Fruit fly (Drosophila melanogaster) whole organism, embryonic: ENCODE results near the gene CG6830.

Source experiments
- ATbp ChIP-seq: fragments of 200-800 bp; sonication (Bioruptor generic); optimal IDR thresholded peaks from 2 replicates; lab custom pipeline; 2017; ENCODE audit warnings: missing biosample characterization, mild to moderate bottlenecking, missing genetic modification characterization, missing genetic modification reagents
- BEAF-32 ChIP-seq: fragments of 200-800 bp; sonication (Bioruptor generic); optimal IDR thresholded peaks from 3 replicates; lab custom pipeline; 2017; ENCODE audit warnings: missing biosample characterization, missing genetic modification characterization, mild to moderate bottlenecking, moderate library complexity, missing genetic modification reagents
- CG11504 ChIP-seq: fragments of 200-800 bp; sonication (Bioruptor generic); optimal IDR thresholded peaks from 3 replicates; lab custom pipeline; 2019; ENCODE audit warnings: missing biosample characterization, mild to moderate bottlenecking, missing genetic modification characterization, moderate library complexity
- CG11695 ChIP-seq: fragments of 200-800 bp; sonication (Bioruptor generic); IDR thresholded peaks from 3 replicates; pipeline ENCODE4 v1.3.6; 2022; ENCODE audit warnings: missing biosample characterization, missing genetic modification characterization
- CG12391 ChIP-seq: fragments of 200-800 bp; sonication (Bioruptor generic); optimal IDR thresholded peaks from 3 replicates; lab custom pipeline; 2018; ENCODE audit warnings: missing biosample characterization, mild to moderate bottlenecking, missing genetic modification characterization, moderate library complexity
- CG13287 ChIP-seq: fragments of 200-800 bp; sonication (Bioruptor generic); IDR thresholded peaks from 2 replicates; pipeline ENCODE4 v1.3.6; 2022; ENCODE audit warnings: missing biosample characterization, missing genetic modification characterization; ENCODE audit not compliant: partially characterized antibody
- CG17328 ChIP-seq: fragments of 200-800 bp; sonication (Bioruptor generic); IDR thresholded peaks from 2 replicates; pipeline ENCODE4 v1.3.6; 2022; ENCODE audit warnings: missing biosample characterization, missing genetic modification characterization
- CG2129 ChIP-seq: fragments of 200-800 bp; sonication (Bioruptor generic); IDR thresholded peaks from 2 replicates; pipeline ENCODE4 v1.3.6; 2022; ENCODE audit warnings: missing biosample characterization, missing genetic modification characterization; ENCODE audit not compliant: partially characterized antibody
- CG31365 ChIP-seq: fragments of 200-800 bp; sonication (Bioruptor generic); optimal IDR thresholded peaks from 2 replicates; lab custom pipeline; 2018; ENCODE audit warnings: missing biosample characterization, mild to moderate bottlenecking, missing genetic modification characterization
- CG32767 ChIP-seq: fragments of 200-800 bp; sonication (Bioruptor generic); IDR thresholded peaks from 2 replicates; pipeline ENCODE4 v1.3.6; 2022; ENCODE audit warnings: missing biosample characterization, missing genetic modification characterization
- CG33213 ChIP-seq: fragments of 200-800 bp; sonication (Bioruptor generic); optimal IDR thresholded peaks from 3 replicates; lab custom pipeline; 2016; ENCODE audit warnings: missing biosample characterization, missing genetic modification characterization
- CG6272 ChIP-seq: fragments of 200-800 bp; sonication (Bioruptor generic); IDR thresholded peaks from 2 replicates; pipeline ENCODE4 v1.3.6; 2022; ENCODE audit warnings: missing biosample characterization, missing genetic modification characterization
- CG7928 ChIP-seq: fragments of 200-800 bp; sonication (Bioruptor generic); optimal IDR thresholded peaks from 2 replicates; lab custom pipeline; 2017; ENCODE audit warnings: missing biosample characterization, mild to moderate bottlenecking, missing genetic modification characterization
- CG8359 ChIP-seq: fragments of 200-800 bp; sonication (Bioruptor generic); optimal IDR thresholded peaks from 2 replicates; lab custom pipeline; 2017; ENCODE audit warnings: missing biosample characterization, mild to moderate bottlenecking, missing genetic modification characterization, borderline replicate concordance
- CG8478 ChIP-seq: fragments of >200 bp; optimal IDR thresholded peaks from 2 replicates; lab custom pipeline; 2018
- CG9437 ChIP-seq: fragments of 200-800 bp; sonication (Bioruptor generic); optimal IDR thresholded peaks from 2 replicates; lab custom pipeline; 2018; ENCODE audit warnings: missing biosample characterization, mild to moderate bottlenecking, missing genetic modification characterization
- CG9817 ChIP-seq: fragments of 200-800 bp; sonication (Bioruptor generic); optimal IDR thresholded peaks from 2 replicates; lab custom pipeline; 2018; ENCODE audit warnings: missing biosample characterization, mild to moderate bottlenecking, missing genetic modification characterization, moderate library complexity
- CG9932 ChIP-seq: fragments of 200-800 bp; sonication (Bioruptor generic); IDR thresholded peaks from 2 replicates; pipeline ENCODE4 v1.3.6; 2022; ENCODE audit warnings: missing biosample characterization, missing genetic modification characterization
- Dref ChIP-seq: fragments of 200-800 bp; sonication (Bioruptor generic); IDR thresholded peaks from 2 replicates; pipeline ENCODE4 v1.3.6; 2022; ENCODE audit warnings: missing biosample characterization, missing genetic modification characterization
- Fer3 ChIP-seq: fragments of 200-800 bp; sonication (Bioruptor generic); optimal IDR thresholded peaks from 2 replicates; lab custom pipeline; 2018; ENCODE audit warnings: missing biosample characterization, mild to moderate bottlenecking, missing genetic modification characterization, moderate library complexity
- H15 ChIP-seq: fragments of 200-800 bp; sonication (Bioruptor generic); IDR thresholded peaks from 3 replicates; pipeline ENCODE4 v1.3.6; 2022; ENCODE audit warnings: missing biosample characterization, missing genetic modification characterization
- H2.0 ChIP-seq: fragments of 200-800 bp; sonication (Bioruptor generic); IDR thresholded peaks from 2 replicates; pipeline ENCODE4 v1.3.6; 2022; ENCODE audit warnings: missing biosample characterization, missing genetic modification characterization
- HLH3B ChIP-seq: fragments of 200-800 bp; sonication (Bioruptor generic); IDR thresholded peaks from 2 replicates; pipeline ENCODE4 v1.3.6; 2022; ENCODE audit warnings: missing biosample characterization, missing genetic modification characterization
- Hr78 ChIP-seq, 2 experiments: fragments of 200-800 bp in 1 of 2; fragments of >200 bp in 1 of 2; sonication (Bioruptor generic) in 1 of 2; optimal IDR thresholded peaks; 2 replicates each; lab custom pipeline; 2017 to 2019; ENCODE audit warnings: missing biosample characterization in 2 of 2, missing genetic modification characterization in 2 of 2, mild to moderate bottlenecking in 1 of 2, moderate library complexity in 1 of 2
- Lpt ChIP-seq: fragments of >200 bp; optimal IDR thresholded peaks from 2 replicates; lab custom pipeline; 2018; ENCODE audit warnings: missing biosample characterization, missing genetic modification characterization
- MBD-R2 ChIP-seq: fragments of 200-800 bp; sonication (Bioruptor generic); IDR thresholded peaks from 2 replicates; pipeline ENCODE4 v1.3.6; 2022; ENCODE audit warnings: missing biosample characterization, missing genetic modification characterization
- NfI ChIP-seq: fragments of 200-800 bp; sonication (Bioruptor generic); optimal IDR thresholded peaks from 3 replicates; lab custom pipeline; 2018; ENCODE audit warnings: missing biosample characterization, mild to moderate bottlenecking, missing genetic modification characterization, moderate library complexity
- Rfx ChIP-seq: fragments of 200-800 bp; sonication (Bioruptor generic); IDR thresholded peaks from 2 replicates; pipeline ENCODE4 v1.3.6; 2022; ENCODE audit warnings: missing biosample characterization, missing genetic modification characterization
- Six4 ChIP-seq: fragments of 200-800 bp; sonication (Bioruptor generic); optimal IDR thresholded peaks from 2 replicates; lab custom pipeline; 2016; ENCODE audit warnings: missing biosample characterization, missing genetic modification characterization
- Sry-δ ChIP-seq: fragments of 200-800 bp; sonication (Bioruptor generic); optimal IDR thresholded peaks from 2 replicates; lab custom pipeline; 2016; ENCODE audit warnings: missing biosample characterization, missing genetic modification characterization
- Ssrp ChIP-seq: fragments of 200-800 bp; sonication (Bioruptor generic); optimal IDR thresholded peaks from 2 replicates; lab custom pipeline; 2018; ENCODE audit warnings: missing biosample characterization, mild to moderate bottlenecking, missing genetic modification characterization, moderate library complexity
- Usf ChIP-seq: fragments of 200-800 bp; sonication (Bioruptor generic); optimal IDR thresholded peaks from 2 replicates; lab custom pipeline; 2017; ENCODE audit warnings: missing genotype, missing biosample characterization, missing genetic modification characterization
- bcd ChIP-seq: fragments of 200-800 bp; sonication (Bioruptor generic); optimal IDR thresholded peaks from 2 replicates; lab custom pipeline; 2017; ENCODE audit warnings: missing biosample characterization, mild to moderate bottlenecking, missing genetic modification characterization
- bowl ChIP-seq: fragments of 200-800 bp; sonication (Bioruptor generic); IDR thresholded peaks from 2 replicates; pipeline ENCODE4 v1.3.6; 2022; ENCODE audit warnings: missing biosample characterization, missing genetic modification characterization
- grn ChIP-seq: fragments of 200-800 bp; sonication (Bioruptor generic); optimal IDR thresholded peaks from 3 replicates; lab custom pipeline; 2017; ENCODE audit warnings: missing biosample characterization, missing genetic modification characterization
- gt ChIP-seq: fragments of 200-800 bp; sonication (Bioruptor generic); IDR thresholded peaks from 2 replicates; pipeline ENCODE4 v1.3.6; 2022; ENCODE audit warnings: missing biosample characterization, missing genetic modification characterization
- insv ChIP-seq, 2 experiments: fragments of 200-800 bp; sonication (Bioruptor generic); optimal IDR thresholded peaks; 3 replicates each; lab custom pipeline; 2016 to 2018; ENCODE audit warnings: missing biosample characterization in 2 of 2, missing genetic modification characterization in 2 of 2
- knrl ChIP-seq: fragments of 200-800 bp; sonication (Bioruptor generic); IDR thresholded peaks from 3 replicates; pipeline ENCODE4 v1.3.6; 2022; ENCODE audit warnings: missing biosample characterization, missing genetic modification characterization; ENCODE audit not compliant: partially characterized antibody
- lilli ChIP-seq: fragments of 200-800 bp; sonication (Bioruptor generic); optimal IDR thresholded peaks from 3 replicates; lab custom pipeline; 2016; ENCODE audit warnings: missing biosample characterization, missing genetic modification characterization
- lola ChIP-seq, 3 experiments: fragments of >200 bp in 2 of 3; fragments of 200-800 bp in 1 of 3; sonication (Bioruptor generic) in 1 of 3; optimal IDR thresholded peaks; 2 replicates each; lab custom pipeline; 2017 to 2019; ENCODE audit warnings: missing biosample characterization in 3 of 3, missing genetic modification characterization in 3 of 3, mild to moderate bottlenecking in 1 of 3, moderate library complexity in 1 of 3
- lov ChIP-seq, 2 experiments: fragments of 200-800 bp in 1 of 2; fragments of >200 bp in 1 of 2; sonication (Bioruptor generic) in 1 of 2; IDR thresholded peaks in 1 of 2; optimal IDR thresholded peaks in 1 of 2; 2 replicates in 1 of 2; 3 replicates in 1 of 2; pipeline versions ENCODE4 v1.3.6 to Lab custom; 2017 to 2022; ENCODE audit warnings: missing biosample characterization in 1 of 2, missing genetic modification characterization in 1 of 2
- nerfin-2 ChIP-seq: fragments of 200-800 bp; sonication (Bioruptor generic); IDR thresholded peaks from 2 replicates; pipeline ENCODE4 v1.3.6; 2022; ENCODE audit warnings: missing biosample characterization, missing genetic modification characterization; ENCODE audit not compliant: partially characterized antibody
- otp ChIP-seq: fragments of 200-800 bp; sonication (Bioruptor generic); IDR thresholded peaks from 3 replicates; pipeline ENCODE4, ENCODE4 v1.3.6; 2022; ENCODE audit warnings: missing biosample characterization, missing genetic modification characterization
- peb ChIP-seq: fragments of 200-800 bp; sonication (Bioruptor generic); IDR thresholded peaks from 2 replicates; pipeline ENCODE4 v1.3.6; 2022; ENCODE audit warnings: missing biosample characterization, missing genetic modification characterization
- salm ChIP-seq: fragments of 200-800 bp; sonication (Bioruptor generic); optimal IDR thresholded peaks from 2 replicates; lab custom pipeline; 2018; ENCODE audit warnings: missing biosample characterization, mild to moderate bottlenecking, missing genetic modification characterization
- sima ChIP-seq: fragments of 200-800 bp; sonication (Bioruptor generic); optimal IDR thresholded peaks from 2 replicates; lab custom pipeline; 2016; ENCODE audit warnings: missing biosample characterization, missing genetic modification characterization
- sisA ChIP-seq: fragments of 200-800 bp; sonication (Bioruptor generic); IDR thresholded peaks from 2 replicates; pipeline ENCODE4 v1.3.6; 2022; ENCODE audit warnings: missing biosample characterization, missing genetic modification characterization
- tna ChIP-seq: fragments of 200-800 bp; sonication (Bioruptor generic); IDR thresholded peaks from 2 replicates; pipeline ENCODE4 v1.3.6; 2022; ENCODE audit warnings: missing biosample characterization, missing genetic modification characterization; ENCODE audit not compliant: partially characterized antibody
- tx ChIP-seq: fragments of 200-800 bp; sonication (Bioruptor generic); optimal IDR thresholded peaks from 2 replicates; lab custom pipeline; 2016; ENCODE audit warnings: missing biosample characterization, missing genetic modification characterization
- zfh2 ChIP-seq: fragments of 200-800 bp; sonication (Bioruptor generic); optimal IDR thresholded peaks from 2 replicates; lab custom pipeline; 2016; ENCODE audit warnings: missing biosample characterization, missing genetic modification characterization

CG6830 gene

DNA sequence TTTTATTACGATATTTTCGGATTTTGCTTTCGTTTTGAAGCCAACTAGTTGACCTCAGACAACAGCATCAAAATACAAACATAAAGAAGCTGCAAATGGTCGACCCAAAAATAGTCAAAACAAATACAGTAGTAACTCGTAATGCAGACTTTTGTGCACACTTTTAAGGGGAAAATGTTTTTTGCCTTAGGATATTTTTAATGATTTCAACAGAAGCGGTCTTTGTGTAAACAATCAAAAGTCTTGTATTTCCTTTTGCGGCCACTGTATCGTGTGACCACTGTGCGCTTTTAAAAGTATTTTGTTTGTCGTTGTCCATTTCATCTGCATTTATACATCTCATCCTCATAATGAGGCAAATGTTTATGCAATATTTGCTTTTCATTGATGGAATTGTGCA, 34.7 kb downstream of the CG6830 start (continued):
- no peak for TF ChIP-seq tna (GFP tag; lab: Robert Waterston, UW)
- peak; percentile 89 for TF ChIP-seq Ssrp
- peak; percentile 97 for TF ChIP-seq HLH3B (GFP tag; lab: Robert Waterston, UW)
- TF ChIP-seq CG6272 (GFP tag; lab: Robert Waterston, UW): peak; percentile 93
- TF ChIP-seq CG32767: peak; percentile 96
- peak; percentile 94 for TF ChIP-seq CG12391 (tag; lab: Kevin White, UChicago)
- TF ChIP-seq otp: peak; percentile 96
- TF ChIP-seq gt (GFP tag; lab: Robert Waterston, UW): peak; percentile 73
- TF ChIP-seq Sry-δ (GFP tag; lab: Kevin White, UChicago): peak; percentile 71
- TF ChIP-seq nerfin-2 (GFP tag; lab: Robert Waterston, UW): no peak
- TF ChIP-seq CG11504 (tag; lab: Kevin White, UChicago): peak; percentile 95
- peak; percentile 99 for TF ChIP-seq Rfx (GFP tag; lab: Robert Waterston, UW)
- TF ChIP-seq bowl (GFP tag; lab: Robert Waterston, UW): peak; percentile 92
- TF ChIP-seq Fer3 (tag; lab: Kevin White, UChicago): peak; percentile 97
- TF ChIP-seq peb (GFP tag; lab: Robert Waterston, UW): peak; percentile 91
- peak; percentile 81 for TF ChIP-seq CG7928
- no peak for TF ChIP-seq Lpt (GFP tag; lab: Kevin White, UChicago)
- TF ChIP-seq MBD-R2: peak; percentile 94
- peak; percentile 86 for TF ChIP-seq salm (tag; lab: Kevin White, UChicago)
- TF ChIP-seq CG8478 (lab: Kevin White, UChicago): no peak
- TF ChIP-seq H15 (GFP tag; lab: Robert Waterston, UW): peak; percentile 96
- peak; percentile 46; the same call in 1 of the 2 replicates for TF ChIP-seq Dref (GFP tag; lab: Robert Waterston, UW)
- peak; percentile 40 for TF ChIP-seq grn
- peak; percentile 97 for TF ChIP-seq CG33213 (GFP tag; lab: Kevin White, UChicago)
- TF ChIP-seq CG9437: peak; percentile 85
- TF ChIP-seq insv (GFP tag; optimal IDR thresholded peaks at IDR 0.05; lab: Kevin White, UChicago): no peak
- peak; percentile 98 for TF ChIP-seq zfh2 (GFP tag; lab: Kevin White, UChicago)
- TF ChIP-seq CG17328: peak; percentile 95
- peak; percentile 98 for TF ChIP-seq sisA (GFP tag; lab: Robert Waterston, UW)
- peak; percentile 9 for TF ChIP-seq BEAF-32 (GFP tag; lab: Kevin White, UChicago)
- TF ChIP-seq tx (GFP tag; lab: Kevin White, UChicago): peak; percentile 95
- peak; percentile 99 for TF ChIP-seq CG9932
- TF ChIP-seq NfI (GFP tag; lab: Kevin White, UChicago): peak; percentile 98
- TF ChIP-seq ATbp (GFP tag; lab: Kevin White, UChicago): peak; percentile 86
- TF ChIP-seq Usf (GFP tag; lab: Kevin White, UChicago): peak; percentile 85
- TF ChIP-seq knrl: no peak
- peak; percentile 84 for TF ChIP-seq CG31365 (tag; lab: Kevin White, UChicago)
- TF ChIP-seq Six4 (GFP tag; lab: Kevin White, UChicago): peak; percentile 92
- TF ChIP-seq CG11695: peak; percentile 94
- peak; percentile 62 for TF ChIP-seq CG8359 (GFP tag; lab: Kevin White, UChicago)
- no peak for TF ChIP-seq CG2129 (GFP tag; lab: Robert Waterston, UW)
- TF ChIP-seq Hr78 (GFP tag; optimal IDR thresholded peaks at IDR 0.05; lab: Kevin White, UChicago): peak in 1 of 2 experiments; percentile 46
- peak in 1 of 3 experiments; percentile 58 for TF ChIP-seq lola (GFP tag; optimal IDR thresholded peaks at IDR 0.05; lab: Kevin White, UChicago)
- TF ChIP-seq CG13287: no peak
- peak; percentile 99 for TF ChIP-seq lilli (GFP tag; lab: Kevin White, UChicago)
- TF ChIP-seq lov (optimal IDR thresholded peaks at IDR 0.05; lab: Kevin White, UChicago): no peak
- TF ChIP-seq lov (GFP tag; IDR thresholded peaks at IDR 0.05; lab: Robert Waterston, UW): peak; percentile 92; the same call in 2 of the 3 replicates
- peak; percentile 94 for TF ChIP-seq bcd (GFP tag; lab: Kevin White, UChicago)
- TF ChIP-seq CG9817: peak; percentile 98
- TF ChIP-seq H2.0 (GFP tag; lab: Robert Waterston, UW): peak; percentile 98
- peak; percentile 84 for TF ChIP-seq sima (GFP tag; lab: Kevin White, UChicago)
